Worm (Caenorhabditis elegans): Measurements from ENCODE around the gene C47D12.5.

- TF ChIP-seq pqm-1 (tag; optimal IDR thresholded peaks at IDR 0.05) (no peak), nhr-28 (tag; optimal IDR thresholded peaks at IDR 0.05) (no peak), ceh-82 (tag; optimal IDR thresholded peaks at IDR 0.05) (no peak), daf-12 (tag; optimal IDR thresholded peaks at IDR 0.05) (no peak), egl-27 (tag; optimal IDR thresholded peaks at IDR 0.05) (no peak), nhr-76 (tag; optimal IDR thresholded peaks at IDR 0.05) (no peak), unc-62 (GFP tag; optimal IDR thresholded peaks at IDR 0.05) (no peak), ceh-9 (tag; optimal IDR thresholded peaks at IDR 0.05) (no peak), fkh-10 (GFP tag; optimal IDR thresholded peaks at IDR 0.05) (no peak), elt-3 (tag; optimal IDR thresholded peaks at IDR 0.05) (no peak)
Observed at ce11 chrII:11685177-11685576, at the start of gene C47D12.5.
